Fruit fly (Drosophila melanogaster) whole organism, adult: ENCODE measurements around the gene Ppm1.
A peak's percentile ranks its signal among the peaks of the same experiment; 100 is the strongest.

Experiments
- CG11617 ChIP-seq: fragments of 200-800 bp; sonication (Bioruptor generic); optimal IDR thresholded peaks from 2 replicates; lab custom pipeline; 2017; ENCODE audit warnings: mild to moderate bottlenecking, missing biosample characterization, missing genetic modification reagents, missing genetic modification characterization
- CG12768 ChIP-seq: fragments of 200-800 bp; sonication (Bioruptor generic); optimal IDR thresholded peaks from 2 replicates; lab custom pipeline; 2017; ENCODE audit warnings: missing biosample characterization, missing genetic modification characterization, mild to moderate bottlenecking, moderate library complexity, missing genetic modification reagents
- CG14711 ChIP-seq: fragments of 200-800 bp; sonication (Bioruptor generic); optimal IDR thresholded peaks from 2 replicates; lab custom pipeline; 2018; ENCODE audit warnings: missing biosample characterization, mild to moderate bottlenecking, missing genetic modification characterization, moderate library complexity
- CG1620 ChIP-seq: fragments of 200-800 bp; sonication (Bioruptor generic); optimal IDR thresholded peaks from 2 replicates; lab custom pipeline; 2016; ENCODE audit warnings: missing biosample characterization, missing genetic modification characterization
- CG33017 ChIP-seq: fragments of 200-800 bp; sonication (Bioruptor generic); optimal IDR thresholded peaks from 2 replicates; lab custom pipeline; 2018; ENCODE audit warnings: missing biosample characterization, mild to moderate bottlenecking, missing genetic modification characterization, moderate library complexity
- CG5204 ChIP-seq: fragments of 200-800 bp; sonication (Bioruptor generic); optimal IDR thresholded peaks from 2 replicates; lab custom pipeline; 2016; ENCODE audit warnings: missing biosample characterization, missing genetic modification characterization
- CG7045 ChIP-seq: fragments of 200-800 bp; sonication (Bioruptor generic); optimal IDR thresholded peaks from 2 replicates; lab custom pipeline; 2017; ENCODE audit warnings: missing biosample characterization, mild to moderate bottlenecking, missing genetic modification characterization
- CG7101 ChIP-seq: fragments of 200-800 bp; sonication (Bioruptor generic); optimal IDR thresholded peaks from 2 replicates; lab custom pipeline; 2018; ENCODE audit warnings: missing biosample characterization, mild to moderate bottlenecking, missing genetic modification characterization, moderate library complexity
- Clk ChIP-seq: fragments of 200-800 bp; sonication (Bioruptor generic); optimal IDR thresholded peaks from 2 replicates; lab custom pipeline; 2017; ENCODE audit warnings: missing biosample characterization, missing genetic modification characterization
- Crg-1 ChIP-seq: fragments of 200-800 bp; sonication (Bioruptor generic); optimal IDR thresholded peaks from 2 replicates; lab custom pipeline; 2016; ENCODE audit warnings: missing biosample characterization, missing genetic modification characterization
- Hr96 ChIP-seq: fragments of 200-800 bp; sonication (Bioruptor generic); optimal IDR thresholded peaks from 2 replicates; lab custom pipeline; 2016; ENCODE audit warnings: missing biosample characterization, missing genetic modification characterization
- Mnt ChIP-seq: fragments of 200-800 bp; sonication (Bioruptor generic); optimal IDR thresholded peaks from 2 replicates; lab custom pipeline; 2016; ENCODE audit warnings: missing biosample characterization, mild to moderate bottlenecking, missing genetic modification characterization
- bab1 ChIP-seq: fragments of 200-800 bp; sonication (Bioruptor generic); optimal IDR thresholded peaks from 3 replicates; lab custom pipeline; 2019; ENCODE audit warnings: missing biosample characterization, mild to moderate bottlenecking, missing genetic modification characterization, moderate library complexity
- cic ChIP-seq: fragments of 200-800 bp; sonication (Bioruptor generic); optimal IDR thresholded peaks from 2 replicates; lab custom pipeline; 2017; ENCODE audit warnings: missing biosample characterization, mild to moderate bottlenecking, missing genetic modification characterization, moderate library complexity
- cnc ChIP-seq, 2 experiments: fragments of >200 bp; optimal IDR thresholded peaks; 2 replicates each; lab custom pipeline; 2017
- kay ChIP-seq: fragments of 200-800 bp; sonication (Bioruptor generic); peaks from one replicate; lab custom pipeline; 2016; ENCODE audit warnings: missing biosample characterization, missing genetic modification characterization, borderline replicate concordance
- pad ChIP-seq: fragments of 200-800 bp; sonication (Bioruptor generic); optimal IDR thresholded peaks from 3 replicates; lab custom pipeline; 2017; ENCODE audit warnings: missing biosample characterization, missing genetic modification characterization, mild to moderate bottlenecking, moderate library complexity, missing genetic modification reagents
- tj ChIP-seq: fragments of 200-800 bp; sonication (Bioruptor generic); optimal IDR thresholded peaks from 3 replicates; lab custom pipeline; 2017; ENCODE audit warnings: missing biosample characterization, mild to moderate bottlenecking, missing genetic modification characterization, moderate library complexity
- toe ChIP-seq: fragments of 200-800 bp; sonication (Bioruptor generic); optimal IDR thresholded peaks from 2 replicates; lab custom pipeline; 2016; ENCODE audit warnings: missing biosample characterization, missing genetic modification characterization

Gene Ppm1

DNA sequence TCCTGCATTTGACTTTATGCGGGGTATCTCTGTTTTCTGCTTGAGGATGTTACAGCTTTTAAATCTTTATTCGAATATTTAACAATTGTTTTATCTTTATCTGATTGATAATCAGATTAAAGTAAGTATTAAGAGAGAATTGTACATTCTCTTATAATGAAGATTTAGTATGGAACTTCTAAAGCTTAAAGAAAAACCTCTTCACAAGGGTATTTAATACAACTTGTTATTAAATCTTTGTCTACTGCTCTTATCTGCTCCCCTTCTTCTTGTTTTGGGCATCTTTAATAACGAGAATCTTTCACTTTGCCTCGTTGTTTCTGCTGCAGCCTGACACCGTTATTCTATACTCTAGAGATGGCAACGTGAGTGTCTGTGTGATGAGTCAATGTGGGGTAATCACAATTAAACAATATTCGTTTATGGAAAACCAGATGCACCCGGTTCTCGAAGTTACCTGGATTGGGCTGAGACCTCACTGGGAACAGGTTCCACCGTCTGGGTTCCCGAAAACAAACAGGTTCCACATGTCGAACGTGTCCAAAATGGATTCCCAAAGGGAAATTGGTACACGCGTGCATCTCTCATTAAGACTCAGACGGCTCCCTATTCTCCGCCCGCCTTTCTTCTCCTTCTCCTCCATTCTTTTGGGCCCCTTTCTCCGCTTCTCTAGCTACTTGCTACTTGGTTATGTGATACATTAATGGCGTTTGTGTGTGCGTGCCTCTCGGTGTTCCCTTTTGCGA is 30.9 kb upstream of the Ppm1 start:
- TF ChIP-seq toe (GFP tag; lab: Kevin White, UChicago) (no peak), tj (GFP tag; lab: Kevin White, UChicago) (no peak), Mnt (GFP tag; lab: Kevin White, UChicago) (no peak), CG7101 (tag; lab: Kevin White, UChicago) (no peak), cnc (optimal IDR thresholded peaks at IDR 0.05; lab: Kevin White, UChicago) (no peak), Crg-1 (no peak), pad (GFP tag; lab: Kevin White, UChicago) (no peak), Clk (GFP tag; lab: Kevin White, UChicago) (no peak), CG14711 (tag; lab: Kevin White, UChicago) (no peak), CG1620 (GFP tag; lab: Kevin White, UChicago) (no peak)

DNA sequence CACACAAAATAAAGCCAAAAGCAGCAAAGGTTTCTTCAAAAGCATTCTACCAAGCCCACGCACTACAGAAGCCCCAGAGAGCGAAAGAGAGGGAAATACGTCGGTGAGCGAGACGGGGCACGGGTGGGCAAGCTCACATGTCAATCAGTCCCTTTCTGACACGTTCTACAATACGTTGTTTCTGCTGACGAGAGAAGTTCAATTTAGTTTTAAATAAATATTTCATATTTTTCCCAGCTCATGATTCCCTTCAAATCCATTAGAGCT is 30.4 kb upstream of the Ppm1 start:
- TF ChIP-seq tj (GFP tag; lab: Kevin White, UChicago) (peak; percentile 78), CG7101 (tag; lab: Kevin White, UChicago) (no peak), CG1620 (GFP tag; lab: Kevin White, UChicago) (no peak)

DNA sequence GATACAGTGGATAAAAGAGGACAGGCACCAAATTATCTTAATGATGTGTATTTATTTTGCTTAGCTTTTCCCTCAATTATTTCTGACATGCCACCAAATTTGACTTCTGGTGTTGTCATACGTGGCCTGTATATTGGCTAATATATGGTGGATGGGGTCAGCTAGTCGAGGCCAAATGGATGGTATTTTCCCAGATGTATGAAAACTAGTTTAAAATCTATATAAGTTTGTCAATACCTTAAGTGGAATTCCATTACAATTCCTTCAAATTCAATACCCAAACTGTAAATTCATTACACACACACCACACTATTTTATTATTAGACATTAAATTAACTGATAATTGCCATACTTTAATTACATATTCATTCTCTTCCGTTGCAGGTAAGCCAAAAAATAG is 29.3 kb upstream of the Ppm1 start:
- TF ChIP-seq CG14711 (tag; lab: Kevin White, UChicago), result no peak
- no peak for TF ChIP-seq bab1 (GFP tag; lab: Kevin White, UChicago)
- no peak for TF ChIP-seq CG12768 (GFP tag; lab: Kevin White, UChicago)
- TF ChIP-seq cic, result no peak
- no peak for TF ChIP-seq toe (GFP tag; lab: Kevin White, UChicago)
- TF ChIP-seq pad (GFP tag; lab: Kevin White, UChicago), result no peak
- TF ChIP-seq CG7045, result no peak
- TF ChIP-seq CG5204, result no peak
- TF ChIP-seq Mnt (GFP tag; lab: Kevin White, UChicago), result no peak
- TF ChIP-seq CG7101 (tag; lab: Kevin White, UChicago), result no peak
- TF ChIP-seq tj (GFP tag; lab: Kevin White, UChicago), result no peak
- no peak for TF ChIP-seq Hr96 (GFP tag; lab: Kevin White, UChicago)

DNA sequence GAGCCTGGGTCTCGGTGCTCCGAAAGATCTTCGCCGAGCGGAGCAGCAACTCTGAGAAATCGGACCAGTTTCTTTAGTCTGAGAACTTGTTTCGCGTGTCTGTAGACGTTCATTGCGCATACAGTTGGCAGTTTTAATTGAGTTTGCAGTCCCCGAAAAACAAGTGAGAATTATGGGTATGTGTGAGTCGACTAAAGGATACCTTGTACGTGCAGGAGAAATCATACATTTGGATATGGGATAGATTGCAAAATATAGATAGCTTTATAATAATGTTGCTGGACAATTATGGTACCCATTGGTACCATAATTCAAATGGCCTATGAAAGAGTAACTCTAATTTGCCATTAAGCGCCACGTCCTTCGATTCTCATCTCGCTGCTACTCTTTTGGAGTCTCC is 28.7 kb upstream of the Ppm1 start:
- TF ChIP-seq bab1 (GFP tag; lab: Kevin White, UChicago), result no peak

DNA sequence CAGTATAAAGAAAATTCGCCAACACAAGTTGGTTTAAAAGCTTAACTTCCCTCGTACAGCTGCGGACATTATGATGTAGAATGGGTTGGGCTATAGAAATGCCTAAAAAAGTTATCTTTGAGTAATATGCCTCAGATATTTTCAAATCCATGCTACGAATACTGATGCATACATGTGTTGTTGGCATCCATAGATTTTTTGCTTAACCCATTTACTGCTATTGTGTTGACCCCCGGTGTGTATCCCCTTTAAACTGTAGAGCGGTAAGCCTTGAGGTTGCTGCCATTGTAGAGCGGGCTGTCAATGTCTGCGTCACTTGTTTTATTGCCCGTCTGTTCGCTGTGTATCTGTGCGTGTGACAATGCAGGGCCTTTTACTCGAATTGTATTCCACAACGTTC is 28.2 kb upstream of the Ppm1 start:
- TF ChIP-seq CG7045 (peak; percentile 55), bab1 (GFP tag; lab: Kevin White, UChicago) (peak; percentile 88), cnc (optimal IDR thresholded peaks at IDR 0.05; lab: Kevin White, UChicago) (no peak), CG14711 (tag; lab: Kevin White, UChicago) (peak; percentile 68), CG1620 (GFP tag; lab: Kevin White, UChicago) (no peak), CG12768 (GFP tag; lab: Kevin White, UChicago) (peak; percentile 53), CG7101 (tag; lab: Kevin White, UChicago) (peak; percentile 68), CG11617 (GFP tag; lab: Kevin White, UChicago) (peak; percentile 38), kay (GFP tag; lab: Kevin White, UChicago) (no peak), pad (GFP tag; lab: Kevin White, UChicago) (no peak), tj (GFP tag; lab: Kevin White, UChicago) (peak; percentile 41), CG33017 (tag; lab: Kevin White, UChicago) (peak; percentile 52)

DNA sequence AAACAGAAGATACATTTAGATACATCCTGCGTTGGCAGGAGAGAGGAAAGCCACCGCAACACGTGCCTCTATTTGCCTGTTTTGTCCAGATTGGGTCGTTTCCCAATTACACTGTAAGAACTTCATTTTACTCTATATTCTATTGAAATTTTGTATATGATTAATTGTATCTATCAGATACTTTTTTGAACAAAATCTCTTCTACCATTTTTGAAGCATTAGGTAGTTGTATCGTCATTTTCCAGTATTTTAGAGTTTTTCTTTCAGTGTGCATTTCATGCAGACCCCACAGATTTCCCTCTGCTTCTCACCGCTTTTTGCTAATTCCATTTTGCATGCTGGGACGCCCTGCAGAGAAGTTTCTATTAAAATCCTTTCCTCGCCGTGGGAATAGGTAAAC is 26.6 kb upstream of the Ppm1 start:
- TF ChIP-seq CG7045 (no peak), Crg-1 (no peak), bab1 (GFP tag; lab: Kevin White, UChicago) (no peak), CG33017 (tag; lab: Kevin White, UChicago) (no peak), CG5204 (no peak), CG14711 (tag; lab: Kevin White, UChicago) (no peak), Clk (GFP tag; lab: Kevin White, UChicago) (no peak), CG7101 (tag; lab: Kevin White, UChicago) (no peak), Hr96 (GFP tag; lab: Kevin White, UChicago) (no peak), Mnt (GFP tag; lab: Kevin White, UChicago) (no peak), CG11617 (GFP tag; lab: Kevin White, UChicago) (no peak)

DNA sequence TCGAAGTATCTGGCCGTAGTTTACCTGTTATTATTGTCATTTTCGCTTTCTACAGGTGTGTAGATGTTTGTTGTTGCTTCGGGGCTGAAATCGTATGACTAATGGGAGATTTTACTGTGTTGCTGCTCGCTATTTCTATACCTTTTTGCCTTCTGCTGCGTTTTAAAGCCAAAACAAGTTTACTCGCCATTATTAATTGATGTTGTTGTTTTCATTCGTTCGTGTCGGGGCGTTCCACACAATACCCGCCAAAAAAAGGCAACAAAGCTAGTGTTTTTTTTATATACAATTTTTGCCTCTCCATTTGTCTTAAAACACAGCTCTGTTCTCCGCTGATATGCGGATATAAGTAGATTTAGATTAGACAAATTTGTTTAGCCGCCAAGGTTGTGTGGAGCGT is 25.8 kb upstream of the Ppm1 start:
- TF ChIP-seq bab1 (GFP tag; lab: Kevin White, UChicago) (peak; percentile 18), CG7045 (no peak)
